Worm (Caenorhabditis elegans) whole organism, L2 larva: ENCODE results near the gene ZK402.2.

ENCODE experiments used
- ZK546.5 ChIP-seq: sonication (generic microtip); optimal IDR thresholded peaks from 2 replicates; lab custom pipeline; 2017; ENCODE audit warnings: missing biosample characterization, missing genetic modification characterization
- crh-2 ChIP-seq: sonication (generic microtip); optimal IDR thresholded peaks from 2 replicates; lab custom pipeline; 2017; ENCODE audit warnings: missing biosample characterization, missing genetic modification characterization
- fos-1 ChIP-seq: fragments of 150-350 bp; optimal IDR thresholded peaks from 2 replicates; lab custom pipeline; 2014; ENCODE audit warnings: missing biosample characterization, missing genetic modification characterization
- lin-39 ChIP-seq: fragments of 150-350 bp; optimal IDR thresholded peaks from 2 replicates; lab custom pipeline; 2014; ENCODE audit warnings: missing biosample characterization, missing genetic modification reagents, missing genetic modification characterization
- nhr-6 ChIP-seq: fragments of 150-350 bp; optimal IDR thresholded peaks from 2 replicates; lab custom pipeline; 2014; ENCODE audit warnings: missing biosample characterization, missing genetic modification characterization
- unc-39 ChIP-seq: fragments of 150-350 bp; optimal IDR thresholded peaks from 2 replicates; lab custom pipeline; 2014; ENCODE audit warnings: missing biosample characterization, missing genetic modification characterization

DNA sequence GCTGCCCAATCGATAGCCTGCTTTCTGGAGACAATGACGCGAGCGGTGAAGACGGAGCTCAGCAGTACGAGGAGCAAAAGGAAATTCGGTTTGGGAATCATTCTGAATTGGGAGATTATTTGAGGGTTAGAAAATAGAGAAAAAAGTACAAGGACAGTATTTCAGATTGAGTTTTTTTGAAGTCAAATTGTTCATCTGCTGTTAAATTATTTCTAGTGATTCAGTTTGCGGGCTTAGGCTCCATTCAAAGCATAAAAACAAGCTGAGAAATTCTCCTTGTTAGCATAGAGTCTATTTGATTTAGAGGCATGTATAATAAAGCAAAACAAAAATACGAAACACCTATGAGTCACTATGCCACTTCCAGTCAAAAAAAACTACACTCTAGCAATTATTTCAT, 36.1 kb upstream of the ZK402.2 start, which contains the start of gene dgn-2:
- TF ChIP-seq fos-1 (tag; lab: Kevin White, UChicago) (no peak), ZK546.5 (no peak), lin-39 (tag; lab: Kevin White, UChicago) (no peak), crh-2 (no peak), unc-39 (tag; lab: Kevin White, UChicago) (no peak), nhr-6 (tag; lab: Kevin White, UChicago) (no peak)
